Fruit fly (Drosophila melanogaster) whole organism, prepupa: ENCODE measurements around the gene CG9222.

Experiments used
- Blimp-1 ChIP-seq: fragments of 200-800 bp; sonication (Bioruptor generic); optimal IDR thresholded peaks from 3 replicates; lab custom pipeline; 2017; ENCODE audit warnings: missing biosample characterization, missing genetic modification characterization, mild to moderate bottlenecking, moderate library complexity, missing genetic modification reagents
- CG10631 ChIP-seq: fragments of 200-800 bp; sonication (Bioruptor generic); optimal IDR thresholded peaks from 2 replicates; lab custom pipeline; 2016; ENCODE audit warnings: missing biosample characterization, missing genetic modification characterization
- CG11762 ChIP-seq: fragments of 200-800 bp; sonication (Bioruptor generic); optimal IDR thresholded peaks from 3 replicates; lab custom pipeline; 2016; ENCODE audit warnings: missing biosample characterization, missing genetic modification characterization; ENCODE audit not compliant: insufficient read depth
- CG15336 ChIP-seq: fragments of 200-800 bp; sonication (Bioruptor generic); IDR thresholded peaks from 2 replicates; pipeline ENCODE4 v1.3.6; 2022; ENCODE audit warnings: missing biosample characterization, missing genetic modification characterization
- CG32006 ChIP-seq: fragments of 200-800 bp; sonication (Bioruptor generic); optimal IDR thresholded peaks from 3 replicates; lab custom pipeline; 2017; ENCODE audit warnings: missing biosample characterization, mild to moderate bottlenecking, missing genetic modification characterization
- CG34406 ChIP-seq: fragments of 200-800 bp; sonication (Bioruptor generic); optimal IDR thresholded peaks from 3 replicates; lab custom pipeline; 2016; ENCODE audit warnings: missing biosample characterization, missing genetic modification characterization
- CG4318 ChIP-seq: fragments of 200-800 bp; sonication (Bioruptor generic); optimal IDR thresholded peaks from 3 replicates; lab custom pipeline; 2017; ENCODE audit warnings: missing biosample characterization, mild to moderate bottlenecking, missing genetic modification characterization
- CG6163 ChIP-seq: fragments of 200-800 bp; sonication (Bioruptor generic); IDR thresholded peaks from 3 replicates; pipeline ENCODE4 v1.3.6; 2022; ENCODE audit warnings: missing biosample characterization, missing genetic modification characterization
- CG6276 ChIP-seq: fragments of 200-800 bp; sonication (Bioruptor generic); optimal IDR thresholded peaks from 2 replicates; lab custom pipeline; 2017; ENCODE audit warnings: missing biosample characterization, mild to moderate bottlenecking, missing genetic modification characterization
- CG6854 ChIP-seq: fragments of 200-800 bp; sonication (Bioruptor generic); optimal IDR thresholded peaks from 2 replicates; lab custom pipeline; 2017; ENCODE audit warnings: missing biosample characterization, mild to moderate bottlenecking, missing genetic modification characterization
- CG8632 ChIP-seq: fragments of 200-800 bp; sonication (Bioruptor generic); optimal IDR thresholded peaks from 3 replicates; lab custom pipeline; 2016; ENCODE audit warnings: missing biosample characterization, missing genetic modification characterization
- CG9139 ChIP-seq: fragments of 200-800 bp; sonication (Bioruptor generic); optimal IDR thresholded peaks from 3 replicates; lab custom pipeline; 2017; ENCODE audit warnings: missing biosample characterization, mild to moderate bottlenecking, missing genetic modification characterization
- Eip75B ChIP-seq: fragments of 200-800 bp; sonication (Bioruptor generic); optimal IDR thresholded peaks from 3 replicates; lab custom pipeline; 2016; ENCODE audit warnings: missing biosample characterization, missing genetic modification characterization
- Eip93F ChIP-seq: fragments of 200-800 bp; sonication (Bioruptor generic); optimal IDR thresholded peaks from 2 replicates; lab custom pipeline; 2016; ENCODE audit warnings: missing biosample characterization, mild to moderate bottlenecking, missing genetic modification characterization
- Ets96B ChIP-seq: fragments of 200-800 bp; optimal IDR thresholded peaks from 2 replicates; lab custom pipeline; 2019; ENCODE audit warnings: missing biosample characterization, mild to moderate bottlenecking, missing genetic modification characterization, moderate library complexity
- Hr39 ChIP-seq: fragments of 200-800 bp; sonication (Bioruptor generic); optimal IDR thresholded peaks from 2 replicates; lab custom pipeline; 2016; ENCODE audit warnings: missing biosample characterization, missing genetic modification characterization
- Hr4 ChIP-seq: fragments of 200-800 bp; sonication (Bioruptor generic); optimal IDR thresholded peaks from 3 replicates; lab custom pipeline; 2016; ENCODE audit warnings: missing biosample characterization, missing genetic modification characterization
- Lpt ChIP-seq: fragments of 200-800 bp; sonication (Bioruptor generic); optimal IDR thresholded peaks from 3 replicates; lab custom pipeline; 2016; ENCODE audit warnings: missing biosample characterization, missing genetic modification characterization
- Met ChIP-seq: fragments of 200-800 bp; sonication (Bioruptor generic); optimal IDR thresholded peaks from 3 replicates; lab custom pipeline; 2016; ENCODE audit warnings: missing biosample characterization, missing genetic modification characterization
- Smox ChIP-seq: fragments of 200-800 bp; sonication (Bioruptor generic); optimal IDR thresholded peaks from 3 replicates; lab custom pipeline; 2016; ENCODE audit warnings: missing biosample characterization, missing genetic modification characterization
- Sox102F ChIP-seq: fragments of 200-800 bp; sonication (Bioruptor generic); optimal IDR thresholded peaks from 2 replicates; lab custom pipeline; 2016; ENCODE audit warnings: missing biosample characterization, mild to moderate bottlenecking, missing genetic modification characterization
- Sox15 ChIP-seq: fragments of 200-800 bp; sonication (Bioruptor generic); optimal IDR thresholded peaks from 3 replicates; lab custom pipeline; 2016; ENCODE audit warnings: missing biosample characterization, missing genetic modification characterization
- acj6 ChIP-seq: fragments of 200-800 bp; sonication (Bioruptor generic); optimal IDR thresholded peaks from 3 replicates; lab custom pipeline; 2016; ENCODE audit warnings: missing biosample characterization, missing genetic modification characterization
- cyc ChIP-seq: fragments of 200-800 bp; sonication (Bioruptor generic); optimal IDR thresholded peaks from 3 replicates; lab custom pipeline; 2016; ENCODE audit warnings: missing biosample characterization, missing genetic modification characterization
- dac ChIP-seq: fragments of 200-800 bp; sonication (Bioruptor generic); optimal IDR thresholded peaks from 2 replicates; lab custom pipeline; 2017; ENCODE audit warnings: missing biosample characterization, mild to moderate bottlenecking, missing genetic modification characterization
- dsx ChIP-seq: fragments of 200-800 bp; optimal IDR thresholded peaks from 3 replicates; lab custom pipeline; 2019; ENCODE audit warnings: missing biosample characterization, mild to moderate bottlenecking, missing genetic modification characterization, moderate library complexity; ENCODE audit not compliant: poor library complexity, severe bottlenecking
- eg ChIP-seq: fragments of 200-800 bp; sonication (Bioruptor generic); IDR thresholded peaks from 3 replicates; pipeline ENCODE4 v1.3.6; 2022; ENCODE audit warnings: missing biosample characterization, missing genetic modification characterization
- esn ChIP-seq: fragments of 200-800 bp; sonication (Bioruptor generic); optimal IDR thresholded peaks from 2 replicates; lab custom pipeline; 2016; ENCODE audit warnings: missing biosample characterization, mild to moderate bottlenecking, missing genetic modification characterization, moderate library complexity
- fd85E ChIP-seq: fragments of 200-800 bp; sonication (Bioruptor generic); optimal IDR thresholded peaks from 3 replicates; lab custom pipeline; 2016; ENCODE audit warnings: missing biosample characterization, missing genetic modification characterization
- fkh ChIP-seq: fragments of 200-800 bp; sonication (Bioruptor generic); optimal IDR thresholded peaks from 3 replicates; lab custom pipeline; 2017; ENCODE audit warnings: missing biosample characterization, mild to moderate bottlenecking, missing genetic modification characterization, moderate library complexity
- lz ChIP-seq: fragments of 200-800 bp; sonication (Bioruptor generic); optimal IDR thresholded peaks from 3 replicates; lab custom pipeline; 2016; ENCODE audit warnings: missing biosample characterization, missing genetic modification characterization
- salr ChIP-seq, 2 experiments: fragments of 200-800 bp; sonication (Bioruptor generic); optimal IDR thresholded peaks; 3 replicates each; lab custom pipeline; 2016 to 2018; ENCODE audit warnings: missing biosample characterization in 2 of 2, missing genetic modification characterization in 2 of 2, mild to moderate bottlenecking in 1 of 2
- svp ChIP-seq: fragments of 200-800 bp; sonication (Bioruptor generic); peaks from one replicate; lab custom pipeline; 2016; ENCODE audit warnings: missing biosample characterization, missing genetic modification characterization
- topi ChIP-seq: fragments of 200-800 bp; sonication (Bioruptor generic); optimal IDR thresholded peaks from 3 replicates; lab custom pipeline; 2016; ENCODE audit warnings: missing biosample characterization, missing genetic modification characterization
- vri ChIP-seq: fragments of 200-800 bp; sonication (Bioruptor generic); optimal IDR thresholded peaks from 3 replicates; lab custom pipeline; 2016; ENCODE audit warnings: missing biosample characterization, mild to moderate bottlenecking, missing genetic modification characterization

Gene CG9222

DNA sequence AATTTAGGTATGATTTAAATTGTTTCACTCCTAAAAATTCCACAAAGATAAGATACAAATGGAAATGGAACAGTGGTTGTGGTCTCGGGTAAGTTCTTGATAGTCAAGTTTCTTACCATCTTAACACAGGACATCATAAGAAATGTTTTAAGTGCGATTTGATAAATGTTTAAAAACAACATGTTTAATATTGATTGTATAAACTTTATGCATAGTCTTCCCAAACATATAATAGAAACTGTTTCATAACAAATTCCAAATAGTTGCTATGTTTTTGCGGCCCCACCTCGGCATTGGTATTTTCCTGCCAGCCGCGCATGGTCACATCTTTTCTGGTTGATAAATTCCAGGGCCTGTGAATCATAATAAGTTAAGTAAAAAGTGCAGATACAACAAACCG is 6.0 kb upstream of the CG9222 start, which contains the start of gene Arpc4 (continued):
- peak; percentile 70 for TF ChIP-seq esn (GFP tag; lab: Kevin White, UChicago)
- TF ChIP-seq dac (GFP tag; lab: Kevin White, UChicago), result no peak
- TF ChIP-seq Lpt (GFP tag; lab: Kevin White, UChicago), result no peak
- no peak for TF ChIP-seq salr (GFP tag; optimal IDR thresholded peaks at IDR 0.05; lab: Kevin White, UChicago)
- TF ChIP-seq Eip93F, result no peak
- no peak for TF ChIP-seq CG6854 (GFP tag; lab: Kevin White, UChicago)
- TF ChIP-seq Eip75B (GFP tag; lab: Kevin White, UChicago), result peak; percentile 57
- TF ChIP-seq CG10631 (GFP tag; lab: Kevin White, UChicago), result peak; percentile 62
- TF ChIP-seq CG32006 (GFP tag; lab: Kevin White, UChicago), result no peak
- TF ChIP-seq Met (GFP tag; lab: Kevin White, UChicago), result peak; percentile 46
- no peak for TF ChIP-seq dsx (GFP tag; lab: Kevin White, UChicago)
- TF ChIP-seq svp (GFP tag; lab: Kevin White, UChicago), result no peak
- TF ChIP-seq Blimp-1, result no peak
- TF ChIP-seq eg (GFP tag; lab: Robert Waterston, UW), result no peak; the same call in 1 of the 3 replicates
- TF ChIP-seq Smox (GFP tag; lab: Kevin White, UChicago), result peak; percentile 58
- TF ChIP-seq lz, result peak; percentile 62
- no peak for TF ChIP-seq fd85E (GFP tag; lab: Kevin White, UChicago)
- no peak for TF ChIP-seq CG6276 (GFP tag; lab: Kevin White, UChicago)
- TF ChIP-seq CG6163 (GFP tag; lab: Robert Waterston, UW), result peak; percentile 65; the same call in 2 of the 3 replicates
- no peak for TF ChIP-seq vri
- TF ChIP-seq Hr4 (GFP tag; lab: Kevin White, UChicago), result peak; percentile 49
- no peak; the same call in 1 of the 2 replicates for TF ChIP-seq CG15336 (GFP tag; lab: Robert Waterston, UW)
- TF ChIP-seq fkh (GFP tag; lab: Kevin White, UChicago), result no peak
- TF ChIP-seq Hr39, result peak; percentile 60
- TF ChIP-seq Sox15 (GFP tag; lab: Kevin White, UChicago), result peak; percentile 2
- no peak for TF ChIP-seq CG34406 (GFP tag; lab: Kevin White, UChicago)
- TF ChIP-seq, all 60 proteins: peak for 22

DNA sequence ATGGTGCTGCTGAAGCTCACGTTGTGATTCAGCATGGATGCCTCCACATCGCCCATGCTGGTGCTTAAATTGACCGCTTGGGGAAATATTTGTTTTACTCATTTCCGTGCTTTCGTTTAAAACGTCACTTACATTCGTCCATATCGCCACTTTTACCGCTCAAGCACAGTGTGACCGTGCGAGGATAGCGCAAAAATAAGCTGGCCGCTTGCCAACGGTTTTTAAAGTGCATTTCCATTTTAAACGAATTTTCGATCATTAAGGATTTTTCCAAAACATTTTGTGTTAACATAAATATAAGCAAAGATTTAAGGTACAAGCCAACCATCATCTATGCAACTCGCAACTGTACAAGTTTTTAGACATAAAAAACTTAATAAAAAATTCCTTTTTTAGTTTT is 3.3 kb upstream of the CG9222 start, which contains the start of gene WDR79:
Gene WDR79, minus strand, starts transcription at position 298 of the 400 bp plus-strand sequence.
- no peak for TF ChIP-seq dac (GFP tag; lab: Kevin White, UChicago)
- no peak for TF ChIP-seq CG34406 (GFP tag; lab: Kevin White, UChicago)

dm6 chr2L:6139082-6139481 is 8.3 kb downstream of the CG9222 start, which contains the start of gene CG13991:
Gene CG13991 (plus strand): TSS chr2L:6139382.
- TF ChIP-seq Smox (GFP tag; lab: Kevin White, UChicago) (no peak), CG8632 (GFP tag; lab: Kevin White, UChicago) (no peak)

- no peak for TF ChIP-seq cyc
- TF ChIP-seq CG6276 (GFP tag; lab: Kevin White, UChicago), result no peak
- no peak for TF ChIP-seq CG15336 (GFP tag; lab: Robert Waterston, UW)
- no peak for TF ChIP-seq CG11762 (GFP tag; lab: Kevin White, UChicago)
- no peak for TF ChIP-seq Ets96B (tag; lab: Kevin White, UChicago)
- TF ChIP-seq CG10631 (GFP tag; lab: Kevin White, UChicago), result no peak
- no peak for TF ChIP-seq CG4318 (GFP tag; lab: Kevin White, UChicago)
- no peak for TF ChIP-seq Blimp-1
- TF ChIP-seq dac (GFP tag; lab: Kevin White, UChicago), result no peak
- TF ChIP-seq salr (GFP tag; optimal IDR thresholded peaks at IDR 0.05; lab: Kevin White, UChicago), result no peak
- no peak for TF ChIP-seq CG32006 (GFP tag; lab: Kevin White, UChicago)
- no peak for TF ChIP-seq acj6 (GFP tag; lab: Kevin White, UChicago)
These were observed 20.8 kb downstream of the CG9222 start, which contains the start of gene Muc26B for dm6 chr2L:6151669-6152068. Gene Muc26B (plus strand): TSS chr2L:6151969.

dm6 chr2L:6155041-6155440 is 24.2 kb downstream of the CG9222 start, which contains the start of gene CG31639:
Gene CG31639 (minus strand): TSS chr2L:6155141.
- TF ChIP-seq CG9139 (no peak), Eip93F (no peak), CG6163 (GFP tag; lab: Robert Waterston, UW) (no peak), topi (no peak), Sox102F (GFP tag; lab: Kevin White, UChicago) (no peak)
